Worm (Caenorhabditis elegans): ENCODE measurements around the gene Y61A9LA.3.
"Not testable (repeated sequence)": the region's sequence is repeated elsewhere in the genome, so short reads cannot be mapped to it uniquely, and the experiment has no call there.

The Y61A9LA.3 gene

DNA sequence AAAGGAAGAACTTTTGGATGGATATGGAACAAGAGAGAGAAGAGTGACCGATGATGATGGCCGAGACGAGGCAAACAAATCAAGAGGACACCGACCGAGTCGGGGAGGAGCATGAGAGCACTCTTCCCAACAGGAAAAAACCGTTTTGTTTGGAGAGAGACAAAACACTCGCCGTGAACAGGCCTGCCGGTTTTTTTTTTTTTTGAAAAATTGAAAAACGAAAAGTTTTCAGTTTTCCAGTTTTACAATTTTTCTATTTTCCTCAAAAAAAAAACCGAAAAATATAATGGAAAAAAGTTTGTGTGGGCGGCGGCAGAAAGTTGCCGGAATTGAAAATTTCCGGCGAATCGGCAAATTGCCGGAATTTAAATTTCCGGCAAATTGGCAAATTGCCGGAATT lies 11.2 kb upstream of the Y61A9LA.3 start, which contains the start of gene Y61A9LA.7:
Y61A9LA.7 (minus strand) TSS at position 101 of the 400 bp plus-strand sequence.
- TF ChIP-seq W03F9.2 (tag; optimal IDR thresholded peaks at IDR 0.05) = no peak

DNA sequence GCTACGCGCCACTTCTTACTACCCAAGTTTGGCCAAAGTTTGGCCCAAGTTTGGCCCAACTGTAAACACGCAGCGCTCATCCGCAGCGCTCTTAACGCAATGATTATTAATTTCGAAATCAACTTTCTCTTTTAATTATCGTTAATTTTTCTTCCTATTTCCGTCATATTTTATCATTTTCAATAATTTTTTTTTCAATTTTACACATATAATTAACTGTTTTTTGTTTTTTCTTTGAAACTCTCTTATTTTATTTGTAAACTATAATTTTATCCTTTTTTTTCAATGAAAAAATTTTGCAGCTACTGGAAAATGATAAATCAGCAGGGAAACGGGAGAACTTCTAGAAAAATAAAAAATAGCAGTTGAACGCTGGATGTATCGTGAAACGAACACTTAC lies 10.5 kb upstream of the Y61A9LA.3 start, which contains the start of gene Y61A9LA.4:
Y61A9LA.4 (plus strand) TSS at position 301 of the 400 bp plus-strand sequence.
- TF ChIP-seq W03F9.2, dao-5, him-1 (tag; optimal IDR thresholded peaks at IDR 0.05): not testable (repeated sequence)

DNA sequence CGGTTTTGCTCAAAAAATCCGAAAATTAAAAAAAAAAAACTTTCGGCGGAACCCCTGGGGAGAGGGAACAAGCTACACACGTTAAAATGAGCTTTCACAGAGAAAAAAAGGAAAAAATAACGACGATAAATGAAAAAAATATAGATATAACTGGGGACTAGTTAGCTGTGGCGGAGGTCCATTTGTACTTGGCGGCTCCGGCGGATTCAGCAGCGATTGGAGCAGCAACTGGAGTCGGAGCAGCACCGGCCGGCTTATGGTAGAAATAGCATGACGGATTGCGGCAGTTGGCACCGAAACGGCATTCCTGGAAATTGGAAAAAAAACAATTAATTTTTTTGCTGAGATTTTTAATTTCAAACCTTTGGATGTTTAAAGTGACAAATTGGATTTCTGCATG lies 8.4 kb upstream of the Y61A9LA.3 start:
- TF ChIP-seq W03F9.2 (tag; optimal IDR thresholded peaks at IDR 0.05) (no peak), him-1 (tag; optimal IDR thresholded peaks at IDR 0.05) (no peak), dao-5 (tag; optimal IDR thresholded peaks at IDR 0.05) (no peak)

DNA sequence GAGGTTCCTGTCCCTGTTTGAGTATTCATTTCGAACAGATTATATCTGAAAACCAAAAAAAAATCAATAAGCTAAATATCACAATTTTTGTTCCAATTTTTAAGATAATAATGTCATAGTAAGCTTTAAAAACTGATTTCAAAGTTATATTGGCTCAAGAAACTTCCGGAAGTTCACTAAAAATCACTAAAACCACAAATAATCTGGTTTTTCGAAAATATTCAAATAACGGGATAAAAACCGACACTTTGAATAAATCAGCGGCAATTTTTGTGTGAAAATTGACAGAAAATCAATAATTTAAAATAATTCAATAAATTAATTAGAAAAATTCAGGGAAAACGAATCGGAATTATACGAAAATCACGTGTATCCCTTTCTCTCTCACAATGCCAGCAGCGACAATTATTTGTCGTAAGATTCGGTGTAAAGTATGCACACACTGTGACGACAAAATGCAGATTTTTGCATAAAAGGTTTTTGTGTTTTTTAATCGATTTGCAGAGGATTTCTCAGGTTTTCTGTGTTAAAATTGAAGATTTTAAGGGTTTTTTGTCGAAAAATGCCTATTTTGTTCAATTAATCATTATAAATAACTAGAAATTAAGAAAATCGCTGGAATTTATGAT lies 820 bp upstream of the Y61A9LA.3 start, which contains the start of gene sut-2:
sut-2 (minus strand) TSS at position 51 of the 629 bp plus-strand sequence.
- TF ChIP-seq dao-5 (tag; optimal IDR thresholded peaks at IDR 0.05) (no peak), W03F9.2 (tag; optimal IDR thresholded peaks at IDR 0.05) (peak; percentile 38), him-1 (tag; optimal IDR thresholded peaks at IDR 0.05) (no peak)

DNA sequence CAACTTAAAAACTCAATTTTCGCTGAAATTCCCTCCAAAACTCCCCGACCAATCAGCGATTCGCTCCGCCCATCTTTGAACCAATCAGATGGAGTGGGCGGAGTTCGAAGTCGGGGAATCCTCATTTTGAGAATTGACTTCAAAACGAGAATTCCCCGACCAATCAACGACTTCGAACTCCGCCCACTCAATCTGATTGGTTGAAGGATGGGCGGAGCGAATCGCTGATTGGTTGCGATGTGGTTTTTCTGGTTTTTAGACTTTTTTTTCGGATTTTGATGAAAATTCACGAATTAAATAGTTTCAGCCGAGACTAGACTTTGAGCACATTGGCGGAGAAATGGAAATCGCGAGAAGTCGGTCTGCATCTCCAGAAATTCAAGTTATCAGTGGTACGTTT lies 1.1 kb downstream of the Y61A9LA.3 start:
- TF ChIP-seq W03F9.2 (tag; optimal IDR thresholded peaks at IDR 0.05) = no peak
- TF ChIP-seq dao-5 (tag; optimal IDR thresholded peaks at IDR 0.05) = no peak
- no peak for TF ChIP-seq him-1 (tag; optimal IDR thresholded peaks at IDR 0.05)

DNA sequence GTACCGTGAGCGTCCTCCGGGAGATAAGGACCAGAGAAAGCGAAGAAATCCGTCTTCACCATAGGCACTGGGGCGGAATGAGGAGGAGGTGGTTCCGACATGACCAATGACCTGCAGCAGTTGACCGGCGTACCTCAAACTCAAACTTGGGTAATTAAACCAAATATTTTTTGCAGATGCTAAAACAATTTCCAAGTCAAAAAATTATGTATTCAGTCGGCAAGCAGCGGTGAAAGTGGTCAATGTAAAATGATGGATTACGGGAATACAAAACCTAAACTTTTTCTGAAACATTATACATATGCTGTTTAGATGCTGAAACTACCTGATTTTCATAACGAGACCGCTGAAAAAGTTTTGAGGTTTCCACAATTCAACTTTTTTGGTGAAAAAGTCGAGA lies 2.9 kb downstream of the Y61A9LA.3 start, which contains the start of gene hpo-39:
hpo-39 (minus strand) TSS at position 101 of the 400 bp plus-strand sequence.
- not testable (repeated sequence) for TF ChIP-seq W03F9.2, him-1, dao-5 (tag; optimal IDR thresholded peaks at IDR 0.05)

DNA sequence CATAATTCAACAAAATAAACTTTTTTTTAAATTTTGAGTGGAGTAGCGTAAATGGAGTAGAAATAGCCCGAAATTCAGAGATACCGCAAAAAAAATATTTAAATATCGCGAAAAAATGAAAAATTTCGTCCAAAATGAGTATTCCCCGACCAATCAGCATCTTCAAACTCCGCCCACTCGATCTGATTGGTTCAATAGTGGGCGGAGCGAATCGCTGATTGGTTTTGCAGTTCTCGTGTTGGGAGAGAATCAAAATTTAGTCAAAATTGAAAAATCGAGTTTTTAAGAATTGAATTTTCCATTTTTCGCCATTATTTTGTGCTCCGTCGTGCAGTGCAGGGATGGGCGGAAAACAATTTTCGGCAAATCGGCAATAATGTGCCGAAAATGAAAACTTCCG lies 4.5 kb downstream of the Y61A9LA.3 start:
- TF ChIP-seq him-1 (tag; optimal IDR thresholded peaks at IDR 0.05) = no peak
- no peak for TF ChIP-seq dao-5 (tag; optimal IDR thresholded peaks at IDR 0.05)
- no peak for TF ChIP-seq W03F9.2 (tag; optimal IDR thresholded peaks at IDR 0.05)

DNA sequence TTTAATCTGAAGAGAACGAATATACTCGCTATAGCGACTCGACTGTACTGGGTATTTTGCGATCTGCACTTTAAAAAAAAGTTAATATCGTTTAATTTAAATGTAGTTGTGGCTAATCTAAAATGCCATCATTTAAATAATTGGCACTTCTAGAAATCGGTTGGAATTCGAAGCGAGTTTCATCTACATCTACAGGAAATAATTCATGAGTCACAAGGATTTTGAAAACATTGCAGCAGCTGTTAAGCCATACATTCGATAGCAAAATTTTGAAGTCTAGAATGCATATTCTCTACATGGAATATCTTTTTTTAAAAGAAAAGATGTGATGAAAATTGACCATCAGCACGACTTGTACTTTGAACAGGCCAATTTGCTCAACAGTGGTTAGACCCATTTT lies 9.7 kb downstream of the Y61A9LA.3 start:
- TF ChIP-seq him-1 (tag; optimal IDR thresholded peaks at IDR 0.05) = no peak
- no peak for TF ChIP-seq dao-5 (tag; optimal IDR thresholded peaks at IDR 0.05)
- TF ChIP-seq W03F9.2 (tag; optimal IDR thresholded peaks at IDR 0.05) = no peak

DNA sequence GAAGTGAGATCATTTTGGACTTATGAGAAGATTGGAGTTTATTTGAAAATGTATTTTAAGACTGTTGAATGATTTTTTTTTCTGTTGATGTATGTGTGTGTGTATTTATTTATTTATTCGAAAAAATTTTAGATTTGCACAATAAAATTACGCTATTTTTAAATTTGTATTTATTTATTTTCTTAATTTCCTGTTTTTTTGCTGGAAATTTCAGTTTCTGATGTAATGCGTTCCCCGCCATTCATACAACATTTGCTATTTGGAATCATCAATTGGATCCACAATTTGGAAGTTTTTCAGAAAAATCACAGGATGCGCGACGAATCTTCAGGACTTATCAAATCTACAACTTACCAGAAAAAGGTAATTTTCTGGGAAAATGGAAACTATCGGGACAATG lies 14.1 kb downstream of the Y61A9LA.3 start, which contains the start of gene Y61A9LA.1:
Y61A9LA.1 (plus strand) TSS at position 301 of the 400 bp plus-strand sequence.
- no peak for TF ChIP-seq dao-5 (tag; optimal IDR thresholded peaks at IDR 0.05)
- TF ChIP-seq him-1 (tag; optimal IDR thresholded peaks at IDR 0.05) = no peak
- no peak for TF ChIP-seq W03F9.2 (tag; optimal IDR thresholded peaks at IDR 0.05)

DNA sequence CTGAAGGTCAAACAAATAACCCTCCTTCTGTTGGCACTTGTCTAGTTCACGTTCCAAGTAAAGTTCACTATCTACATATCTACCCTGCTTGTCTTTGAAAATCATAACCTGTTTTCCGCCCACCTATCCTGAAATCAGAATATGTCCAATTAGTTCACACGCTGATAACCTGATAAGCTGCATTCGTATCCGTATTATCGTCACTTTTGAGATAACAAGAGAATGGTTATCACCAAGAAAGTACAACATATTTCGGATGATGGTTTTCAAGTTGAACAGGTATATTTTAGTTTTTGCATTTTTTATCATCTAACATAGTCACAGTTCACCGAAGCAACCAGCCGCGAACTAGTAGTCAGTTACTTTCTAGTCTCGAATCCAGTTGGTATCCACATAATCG lies 19.9 kb downstream of the Y61A9LA.3 start:
- no peak for TF ChIP-seq dao-5 (tag; optimal IDR thresholded peaks at IDR 0.05)
- TF ChIP-seq him-1 (tag; optimal IDR thresholded peaks at IDR 0.05) = no peak
- no peak for TF ChIP-seq W03F9.2 (tag; optimal IDR thresholded peaks at IDR 0.05)

DNA sequence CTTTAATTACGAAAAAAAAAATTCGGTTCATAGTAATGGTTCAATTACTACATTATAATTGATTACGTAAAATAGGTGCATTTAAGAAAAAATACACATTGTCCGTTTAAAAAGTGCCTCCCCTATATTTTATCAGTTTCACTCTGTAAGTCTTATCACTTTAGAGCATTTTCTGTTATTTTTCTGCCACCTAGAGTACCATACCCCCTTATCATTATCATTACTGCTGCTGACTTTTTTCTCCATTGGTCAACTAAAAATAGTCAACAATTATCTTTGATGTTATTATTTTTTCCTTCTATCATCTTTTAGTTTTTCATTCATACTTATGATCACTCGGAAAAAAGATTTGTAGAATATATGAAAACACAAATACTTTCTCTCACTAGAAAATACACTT lies 27.6 kb downstream of the Y61A9LA.3 start:
- TF ChIP-seq dao-5 (tag; optimal IDR thresholded peaks at IDR 0.05) (no peak), him-1 (tag; optimal IDR thresholded peaks at IDR 0.05) (no peak), W03F9.2 (tag; optimal IDR thresholded peaks at IDR 0.05) (no peak)

DNA sequence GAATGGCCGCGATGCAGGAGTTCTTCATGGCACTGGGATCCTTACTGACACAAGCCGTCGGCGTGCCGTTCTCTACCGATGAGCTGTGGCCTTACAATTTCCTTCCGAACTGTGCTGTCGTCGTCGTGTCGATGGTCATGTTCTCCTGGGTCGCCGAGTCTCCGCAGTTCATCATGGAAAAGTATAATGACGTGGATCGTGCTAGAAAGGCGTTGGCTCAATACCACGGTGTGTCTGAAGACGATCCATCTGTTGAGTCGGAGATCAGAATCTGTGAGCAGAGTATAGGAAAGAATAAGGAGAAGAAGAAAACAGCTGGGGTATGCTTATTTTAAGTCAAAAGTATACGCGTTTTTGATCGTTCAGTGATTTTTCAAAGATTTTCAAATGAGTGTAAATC lies 28.3 kb downstream of the Y61A9LA.3 start:
- TF ChIP-seq W03F9.2 (tag; optimal IDR thresholded peaks at IDR 0.05) = no peak
- no peak for TF ChIP-seq him-1 (tag; optimal IDR thresholded peaks at IDR 0.05)
- no peak for TF ChIP-seq dao-5 (tag; optimal IDR thresholded peaks at IDR 0.05)

DNA sequence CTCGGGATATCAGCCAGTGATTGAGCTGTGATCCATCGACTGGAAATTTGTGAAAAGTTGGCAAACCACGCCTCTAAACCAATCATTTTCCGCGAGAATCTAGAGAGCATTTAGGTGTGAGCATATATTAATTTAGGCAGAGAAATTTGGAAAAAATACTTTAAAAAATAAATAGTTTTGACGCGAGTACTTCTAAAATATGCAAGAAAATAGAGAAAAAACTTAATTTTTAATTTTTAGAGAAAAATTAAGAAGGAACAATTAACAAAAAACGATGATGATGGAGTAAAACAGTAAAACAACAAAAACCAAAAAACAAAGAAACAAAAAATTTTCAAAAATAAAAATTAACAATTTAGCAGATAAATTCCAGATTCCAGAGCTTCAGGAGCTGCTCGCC lies 35.9 kb downstream of the Y61A9LA.3 start, which contains the start of gene txt-6:
txt-6 (minus strand) TSS at position 101 of the 400 bp plus-strand sequence.
- TF ChIP-seq dao-5 (tag; optimal IDR thresholded peaks at IDR 0.05) = no peak
- no peak for TF ChIP-seq him-1 (tag; optimal IDR thresholded peaks at IDR 0.05)
- no peak for TF ChIP-seq W03F9.2 (tag; optimal IDR thresholded peaks at IDR 0.05)

DNA sequence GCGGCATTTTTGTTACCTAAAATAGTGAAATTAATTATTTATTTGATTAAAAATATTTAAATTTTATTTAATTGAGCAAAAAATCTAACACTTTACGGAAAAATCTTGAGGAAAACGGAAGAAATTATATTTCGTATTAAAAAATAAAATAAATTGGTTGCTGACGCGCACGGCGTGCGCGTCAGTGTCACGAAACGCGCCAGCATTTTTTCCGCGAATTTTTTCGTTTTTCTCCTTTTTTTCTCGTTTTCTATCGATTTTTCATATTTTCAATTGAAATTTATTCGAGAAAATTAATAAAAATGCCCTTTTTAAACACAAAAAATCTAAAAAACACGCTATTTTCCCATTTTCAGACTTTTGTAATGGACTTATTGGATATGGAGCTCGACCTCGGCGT lies 44.9 kb downstream of the Y61A9LA.3 start, which contains the start of the genes Y61A9LA.10 and F54D11.4:
Y61A9LA.10 (minus strand) TSS at position 16 of the 400 bp plus-strand sequence.
F54D11.4 (plus strand) TSS at position 350 of the 400 bp plus-strand sequence.
- no peak for TF ChIP-seq dao-5 (tag; optimal IDR thresholded peaks at IDR 0.05)
- peak; percentile 88 for TF ChIP-seq W03F9.2 (tag; optimal IDR thresholded peaks at IDR 0.05)
- no peak for TF ChIP-seq him-1 (tag; optimal IDR thresholded peaks at IDR 0.05)
